Fruit fly (Drosophila melanogaster): ENCODE data around the gene Lgr4.
A peak's percentile ranks its signal among the peaks of the same experiment; 100 is the strongest.

The Lgr4 gene

dm6 chrX:13232406-13233195, 43.6 kb upstream of the Lgr4 start (continued):
- peak; percentile 64 for TF ChIP-seq fd96Cb (tag; optimal IDR thresholded peaks at IDR 0.05)
- TF ChIP-seq CG4707 (GFP tag; optimal IDR thresholded peaks at IDR 0.05) = no peak
- peak; percentile 52; the same call in 1 of the 2 replicates for TF ChIP-seq sim (GFP tag; IDR thresholded peaks at IDR 0.05)
- TF ChIP-seq D (optimal IDR thresholded peaks at IDR 0.05) = no peak
- peak; percentile 56 for TF ChIP-seq D (GFP tag; optimal IDR thresholded peaks at IDR 0.05)
- TF ChIP-seq seq (GFP tag; IDR thresholded peaks at IDR 0.05) = peak; percentile 68
- TF ChIP-seq CG18619 (GFP tag; optimal IDR thresholded peaks at IDR 0.05) = peak; percentile 61
- no peak for TF ChIP-seq ham (GFP tag; IDR thresholded peaks at IDR 0.05)
- TF ChIP-seq CG10462 (GFP tag; optimal IDR thresholded peaks at IDR 0.05) = peak; percentile 5
- TF ChIP-seq CG43689 (GFP tag; IDR thresholded peaks at IDR 0.05) = peak; percentile 71; the same call in 1 of the 2 replicates
- no peak for TF ChIP-seq Tbp (GFP tag; optimal IDR thresholded peaks at IDR 0.05)
- no peak; the same call in 1 of the 2 replicates for TF ChIP-seq E2f2 (GFP tag; IDR thresholded peaks at IDR 0.05)
- TF ChIP-seq stc (GFP tag; IDR thresholded peaks at IDR 0.05) = peak; percentile 81
- TF ChIP-seq CG8089 (GFP tag; optimal IDR thresholded peaks at IDR 0.05) = peak; percentile 62
- TF ChIP-seq CG12155 (GFP tag; optimal IDR thresholded peaks at IDR 0.05) = peak; percentile 36
- peak; percentile 47 for TF ChIP-seq maf-S (GFP tag; optimal IDR thresholded peaks at IDR 0.05)
- no peak for TF ChIP-seq knrl (GFP tag; IDR thresholded peaks at IDR 0.05; ENCODE audit: partially characterized antibody)
- TF ChIP-seq CG1792 (GFP tag; optimal IDR thresholded peaks at IDR 0.05) = peak; percentile 52
- peak; percentile 88 for TF ChIP-seq oc (tag; optimal IDR thresholded peaks at IDR 0.05)
- TF ChIP-seq Meics (GFP tag; optimal IDR thresholded peaks at IDR 0.05) = peak; percentile 69
- no peak for TF ChIP-seq HmgD (GFP tag; optimal IDR thresholded peaks at IDR 0.05)
- TF ChIP-seq Bdp1 (GFP tag; optimal IDR thresholded peaks at IDR 0.05) = peak; percentile 26
- peak; percentile 90 for TF ChIP-seq CG14441 (GFP tag; IDR thresholded peaks at IDR 0.05)
- peak; percentile 43 for TF ChIP-seq CG9817 (tag; optimal IDR thresholded peaks at IDR 0.05)
- TF ChIP-seq dan (GFP tag; IDR thresholded peaks at IDR 0.05) = peak; percentile 20; the same call in 1 of the 2 replicates
- TF ChIP-seq CG15601 (tag; optimal IDR thresholded peaks at IDR 0.05) = peak; percentile 52
- peak; percentile 23 for TF ChIP-seq Hand (GFP tag; optimal IDR thresholded peaks at IDR 0.05)
- TF ChIP-seq CG4328 (GFP tag; optimal IDR thresholded peaks at IDR 0.05) = peak; percentile 17
- peak; percentile 46 for TF ChIP-seq disco-r (GFP tag; optimal IDR thresholded peaks at IDR 0.05)
- TF ChIP-seq cad (GFP tag; optimal IDR thresholded peaks at IDR 0.05) = no peak
- no peak for TF ChIP-seq CG10565 (GFP tag; optimal IDR thresholded peaks at IDR 0.05)
- peak; percentile 66 for TF ChIP-seq CoRest (tag; optimal IDR thresholded peaks at IDR 0.05)
- peak; percentile 63 for TF ChIP-seq Oaz (GFP tag; IDR thresholded peaks at IDR 0.05)
- peak; percentile 67 for TF ChIP-seq jing (GFP tag; optimal IDR thresholded peaks at IDR 0.05)
- TF ChIP-seq CG34224 (GFP tag; IDR thresholded peaks at IDR 0.05; ENCODE audit: partially characterized antibody) = no peak
- TF ChIP-seq CG16863 (GFP tag; optimal IDR thresholded peaks at IDR 0.05) = peak; percentile 67
- peak; percentile 78 for TF ChIP-seq CG30403 (GFP tag; optimal IDR thresholded peaks at IDR 0.05)
- no peak for TF ChIP-seq Dip2 (GFP tag; IDR thresholded peaks at IDR 0.05)
- TF ChIP-seq HmgZ (tag; optimal IDR thresholded peaks at IDR 0.05) = peak; percentile 44
- peak; percentile 77 for TF ChIP-seq CG34422 (GFP tag; IDR thresholded peaks at IDR 0.05)
- TF ChIP-seq yki (optimal IDR thresholded peaks at IDR 0.05) = no peak
- no peak for TF ChIP-seq usp (GFP tag; optimal IDR thresholded peaks at IDR 0.05)
- peak; percentile 20 for TF ChIP-seq Dad (GFP tag; optimal IDR thresholded peaks at IDR 0.05)
- peak; percentile 82 for TF ChIP-seq ken (GFP tag; IDR thresholded peaks at IDR 0.05)
- TF ChIP-seq CG12071 (GFP tag; optimal IDR thresholded peaks at IDR 0.05) = peak; percentile 58
- no peak for TF ChIP-seq insv (GFP tag; optimal IDR thresholded peaks at IDR 0.05)
- peak; percentile 82 for TF ChIP-seq bowl (GFP tag; IDR thresholded peaks at IDR 0.05)
- no peak for TF ChIP-seq Neu2 (GFP tag; optimal IDR thresholded peaks at IDR 0.05; ENCODE audit: borderline replicate concordance)
- peak; percentile 81 for TF ChIP-seq Awh (GFP tag; IDR thresholded peaks at IDR 0.05)
- peak; percentile 75 for TF ChIP-seq CG8924 (tag; optimal IDR thresholded peaks at IDR 0.05)
- TF ChIP-seq CG1233 (GFP tag; optimal IDR thresholded peaks at IDR 0.05) = peak; percentile 44

All from whole organism, embryonic.